Fruit fly (Drosophila melanogaster) whole organism, pupa: Measurements from ENCODE around the gene Polr2M.
A peak's percentile ranks its signal among the peaks of the same experiment; 100 is the strongest.

ENCODE experiments used
- CG10348 ChIP-seq: fragments of 200-800 bp; sonication (Bioruptor generic); IDR thresholded peaks from 2 replicates; pipeline ENCODE4 v1.3.6; 2022; ENCODE audit warnings: missing biosample characterization, missing genetic modification characterization
- CG12605 ChIP-seq: fragments of 200-800 bp; sonication (Bioruptor generic); IDR thresholded peaks from 2 replicates; pipeline ENCODE4 v1.3.6; 2022; ENCODE audit warnings: missing biosample characterization, missing genetic modification characterization
- CG13204 ChIP-seq: fragments of 200-800 bp; sonication (Bioruptor generic); optimal IDR thresholded peaks from 2 replicates; lab custom pipeline; 2018; ENCODE audit warnings: missing biosample characterization, mild to moderate bottlenecking, missing genetic modification characterization, moderate library complexity
- CG14655 ChIP-seq: fragments of 200-800 bp; sonication (Bioruptor generic); optimal IDR thresholded peaks from 3 replicates; lab custom pipeline; 2017; ENCODE audit warnings: mild to moderate bottlenecking, missing biosample characterization, missing genetic modification reagents, missing genetic modification characterization
- CG15710 ChIP-seq: fragments of 200-800 bp; sonication (Bioruptor generic); optimal IDR thresholded peaks from 2 replicates; lab custom pipeline; 2018; ENCODE audit warnings: missing biosample characterization, mild to moderate bottlenecking, missing genetic modification characterization, moderate library complexity
- CG17806 ChIP-seq: fragments of 200-800 bp; sonication (Bioruptor generic); optimal IDR thresholded peaks from 2 replicates; lab custom pipeline; 2018; ENCODE audit warnings: missing biosample characterization, mild to moderate bottlenecking, missing genetic modification characterization, moderate library complexity
- CG32121 ChIP-seq: fragments of 200-800 bp; sonication (Bioruptor generic); IDR thresholded peaks from 2 replicates; pipeline ENCODE4 v1.3.6; 2022; ENCODE audit warnings: missing biosample characterization, missing genetic modification characterization
- CG34367 ChIP-seq: fragments of 200-800 bp; sonication (Bioruptor generic); optimal IDR thresholded peaks from 2 replicates; lab custom pipeline; 2018; ENCODE audit warnings: missing biosample characterization, mild to moderate bottlenecking, missing genetic modification characterization
- CG4496 ChIP-seq: fragments of 200-800 bp; sonication (Bioruptor generic); IDR thresholded peaks from 3 replicates; pipeline ENCODE4 v1.3.6; 2022; ENCODE audit warnings: missing biosample characterization, missing genetic modification characterization
- CG8159 ChIP-seq: fragments of 200-800 bp; sonication (Bioruptor generic); optimal IDR thresholded peaks from 3 replicates; lab custom pipeline; 2018; ENCODE audit warnings: missing biosample characterization, mild to moderate bottlenecking, missing genetic modification characterization, moderate library complexity
- CG8301 ChIP-seq: fragments of 200-800 bp; sonication (Bioruptor generic); optimal IDR thresholded peaks from 2 replicates; lab custom pipeline; 2018; ENCODE audit warnings: missing biosample characterization, mild to moderate bottlenecking, missing genetic modification characterization
- CG9948 ChIP-seq: fragments of 200-800 bp; sonication (Bioruptor generic); optimal IDR thresholded peaks from 2 replicates; lab custom pipeline; 2018; ENCODE audit warnings: missing biosample characterization, mild to moderate bottlenecking, missing genetic modification characterization, moderate library complexity
- D1 ChIP-seq: fragments of 200-800 bp; sonication (Bioruptor generic); optimal IDR thresholded peaks from 2 replicates; lab custom pipeline; 2018; ENCODE audit warnings: missing biosample characterization, mild to moderate bottlenecking, missing genetic modification characterization, moderate library complexity
- EcR ChIP-seq: fragments of 200-800 bp; sonication (Bioruptor generic); optimal IDR thresholded peaks from 3 replicates; lab custom pipeline; 2019; ENCODE audit warnings: missing biosample characterization, missing genetic modification characterization, mild to moderate bottlenecking, moderate library complexity, missing genetic modification reagents
- Ets98B ChIP-seq: fragments of 200-800 bp; sonication (Bioruptor generic); IDR thresholded peaks from 2 replicates; pipeline ENCODE4 v1.3.6; 2022; ENCODE audit warnings: missing biosample characterization, missing genetic modification characterization
- Pif1A ChIP-seq: fragments of 200-800 bp; sonication (Bioruptor generic); optimal IDR thresholded peaks from 3 replicates; lab custom pipeline; 2016; ENCODE audit warnings: missing biosample characterization, missing genetic modification characterization
- Pif1B ChIP-seq: fragments of 200-800 bp; sonication (Bioruptor generic); optimal IDR thresholded peaks from 3 replicates; lab custom pipeline; 2016; ENCODE audit warnings: missing biosample characterization, missing genetic modification characterization
- Snoo ChIP-seq: fragments of 200-800 bp; sonication (Bioruptor generic); optimal IDR thresholded peaks from 3 replicates; lab custom pipeline; 2017; ENCODE audit warnings: missing biosample characterization, mild to moderate bottlenecking, missing genetic modification characterization, inconsistent platforms
- fd96Ca ChIP-seq: fragments of 200-800 bp; sonication (Bioruptor generic); IDR thresholded peaks from 3 replicates; pipeline ENCODE4 v1.3.6; 2022; ENCODE audit warnings: missing biosample characterization, missing genetic modification characterization
- gl ChIP-seq: fragments of 200-800 bp; sonication (Bioruptor generic); optimal IDR thresholded peaks from 2 replicates; lab custom pipeline; 2018; ENCODE audit warnings: missing biosample characterization, mild to moderate bottlenecking, missing genetic modification characterization
- rn ChIP-seq: fragments of 200-800 bp; sonication (Bioruptor generic); IDR thresholded peaks from 2 replicates; pipeline ENCODE4 v1.3.6; 2022; ENCODE audit warnings: missing biosample characterization, missing genetic modification characterization

Gene Polr2M

DNA sequence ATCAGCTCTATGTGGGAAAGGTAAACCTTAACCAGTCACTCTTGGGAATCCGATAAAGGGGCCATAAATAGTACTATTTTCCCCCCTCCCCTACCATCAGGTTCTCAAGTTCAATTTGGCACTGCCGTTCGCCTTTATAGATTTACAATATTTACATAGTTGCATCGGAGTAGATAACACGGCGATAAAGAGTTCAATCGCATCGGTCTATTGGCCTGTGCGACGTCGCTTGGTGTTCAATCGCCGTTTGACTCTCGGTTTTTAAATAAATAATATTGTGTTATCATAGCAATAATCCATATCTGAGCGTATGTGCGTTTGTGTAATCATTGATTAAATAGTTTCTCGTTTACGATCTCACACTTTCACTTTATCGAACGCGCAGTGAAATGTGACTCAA lies 20.8 kb downstream of the Polr2M start:
- no peak for TF ChIP-seq CG8159
- no peak for TF ChIP-seq D1
- no peak for TF ChIP-seq CG8301 (tag; lab: Kevin White, UChicago)
- TF ChIP-seq CG10348 (GFP tag; lab: Robert Waterston, UW), result no peak
- no peak for TF ChIP-seq gl (tag; lab: Kevin White, UChicago)
- no peak for TF ChIP-seq rn (GFP tag; lab: Robert Waterston, UW)
- TF ChIP-seq Pif1A, result no peak
- no peak for TF ChIP-seq Pif1B
- TF ChIP-seq CG12605, result no peak
- no peak for TF ChIP-seq CG13204 (GFP tag; lab: Kevin White, UChicago)
- TF ChIP-seq EcR (GFP tag; lab: Kevin White, UChicago), result no peak
- TF ChIP-seq CG14655 (GFP tag; lab: Kevin White, UChicago), result no peak
- TF ChIP-seq CG4496 (GFP tag; lab: Robert Waterston, UW), result no peak
- TF ChIP-seq CG32121, result no peak
- TF ChIP-seq fd96Ca, result no peak
- no peak for TF ChIP-seq CG17806 (tag; lab: Kevin White, UChicago)
- no peak for TF ChIP-seq CG34367 (tag; lab: Kevin White, UChicago)
- no peak for TF ChIP-seq CG15710
- TF ChIP-seq CG9948, result no peak
- no peak for TF ChIP-seq Snoo

DNA sequence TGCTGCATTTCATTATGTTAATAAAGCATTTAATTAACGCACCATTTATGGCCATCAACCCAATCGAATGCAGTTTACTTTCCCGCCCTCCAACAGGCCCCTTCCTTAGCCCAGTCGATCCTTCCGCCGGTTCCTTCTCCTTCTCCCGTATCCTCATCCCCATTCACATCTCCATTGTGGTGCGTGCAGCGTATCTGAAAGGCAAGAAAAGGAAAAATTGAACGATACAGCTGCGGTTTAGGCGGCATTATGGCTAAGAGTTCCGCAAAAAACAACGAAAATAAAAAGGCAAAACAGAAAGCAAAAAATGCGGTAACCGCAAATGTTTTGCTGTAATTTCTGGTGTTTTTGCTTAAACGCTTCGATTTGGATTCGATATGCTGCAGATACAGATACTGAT lies 24.7 kb downstream of the Polr2M start:
- TF ChIP-seq D1 (no peak), Ets98B (GFP tag; lab: Robert Waterston, UW) (no peak), CG34367 (tag; lab: Kevin White, UChicago) (no peak), CG9948 (no peak), rn (GFP tag; lab: Robert Waterston, UW) (no peak), CG13204 (GFP tag; lab: Kevin White, UChicago) (peak; percentile 61), CG12605 (no peak), EcR (GFP tag; lab: Kevin White, UChicago) (no peak), Pif1A (no peak), Pif1B (no peak), CG17806 (tag; lab: Kevin White, UChicago) (no peak), gl (tag; lab: Kevin White, UChicago) (peak; percentile 23), CG15710 (no peak)

- TF ChIP-seq D1, result no peak
- peak; percentile 41; the same call in 1 of the 2 replicates for TF ChIP-seq CG12605
- TF ChIP-seq Snoo, result peak; percentile 20
- peak; percentile 50 for TF ChIP-seq Ets98B (GFP tag; lab: Robert Waterston, UW)
- TF ChIP-seq CG14655 (GFP tag; lab: Kevin White, UChicago), result peak; percentile 82
- peak; percentile 29 for TF ChIP-seq gl (tag; lab: Kevin White, UChicago)
- peak; percentile 61 for TF ChIP-seq CG9948
- TF ChIP-seq fd96Ca, result peak; percentile 81
- TF ChIP-seq CG34367 (tag; lab: Kevin White, UChicago), result peak; percentile 49
- TF ChIP-seq CG13204 (GFP tag; lab: Kevin White, UChicago), result no peak
- TF ChIP-seq CG4496 (GFP tag; lab: Robert Waterston, UW), result peak; percentile 76
- TF ChIP-seq Pif1A, result peak; percentile 37
- peak; percentile 66 for TF ChIP-seq CG17806 (tag; lab: Kevin White, UChicago)
- peak; percentile 50 for TF ChIP-seq CG32121
- peak; percentile 32; the same call in 1 of the 2 replicates for TF ChIP-seq rn (GFP tag; lab: Robert Waterston, UW)
- TF ChIP-seq Pif1B, result peak; percentile 25
- no peak for TF ChIP-seq CG10348 (GFP tag; lab: Robert Waterston, UW)
- peak; percentile 66 for TF ChIP-seq CG15710
- TF ChIP-seq CG8301 (tag; lab: Kevin White, UChicago), result peak; percentile 77
- peak; percentile 55 for TF ChIP-seq CG8159
- no peak for TF ChIP-seq EcR (GFP tag; lab: Kevin White, UChicago)
- TF ChIP-seq, all 21 proteins: peak for 17
These were observed 26.0 kb downstream of the Polr2M start for dm6 chr3R:19255255-19255654.

DNA sequence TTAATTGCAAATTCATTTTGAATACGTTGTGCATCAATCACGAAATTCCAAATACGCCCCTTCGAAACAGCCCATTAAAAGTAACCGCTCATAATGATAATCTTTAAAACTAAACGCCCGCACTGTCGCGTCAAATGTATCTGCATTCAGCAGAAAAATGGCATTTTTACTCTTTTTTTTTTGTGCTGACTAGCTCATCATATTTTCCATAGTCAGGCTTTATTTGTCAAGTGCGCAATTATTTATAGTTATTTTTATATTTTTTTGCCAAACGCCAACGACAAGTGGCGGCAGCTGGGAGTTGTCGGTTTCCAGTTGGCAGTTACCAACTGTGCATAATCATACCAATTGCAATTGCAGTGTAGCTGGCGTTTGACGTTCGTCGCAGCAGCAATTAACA lies 27.2 kb downstream of the Polr2M start, which contains the start of gene CG14280:
Gene CG14280, plus strand, starts transcription at position 301 of the 400 bp plus-strand sequence.
- TF ChIP-seq CG9948 (no peak), CG17806 (tag; lab: Kevin White, UChicago) (no peak), CG15710 (no peak), CG32121 (no peak), CG12605 (no peak), CG8301 (tag; lab: Kevin White, UChicago) (no peak), CG34367 (tag; lab: Kevin White, UChicago) (no peak), Pif1A (no peak), fd96Ca (no peak)

DNA sequence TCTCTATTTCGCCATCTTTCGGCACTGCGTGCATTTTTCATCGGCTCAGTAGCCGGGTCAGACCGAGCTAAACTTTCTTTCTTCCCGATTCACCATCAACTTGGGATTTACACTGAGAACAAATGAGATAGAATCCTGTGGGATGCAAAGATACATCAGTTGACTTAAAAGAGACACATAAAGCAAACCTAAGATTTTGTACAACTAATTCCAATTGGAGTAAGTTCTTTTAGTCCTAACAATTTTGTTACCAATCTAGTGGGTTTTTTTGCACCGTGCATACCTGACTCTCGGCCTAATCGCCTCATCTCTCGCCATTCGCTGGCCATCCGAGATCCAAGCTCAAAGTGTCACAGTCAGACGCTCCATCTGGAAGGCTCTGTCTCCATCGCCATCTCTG lies 35.5 kb downstream of the Polr2M start:
- TF ChIP-seq CG14655 (GFP tag; lab: Kevin White, UChicago) (peak; percentile 62), CG9948 (no peak), D1 (no peak), gl (tag; lab: Kevin White, UChicago) (no peak), Ets98B (GFP tag; lab: Robert Waterston, UW) (peak; percentile 33; the same call in 1 of the 2 replicates), CG4496 (GFP tag; lab: Robert Waterston, UW) (peak; percentile 54; the same call in 2 of the 3 replicates), CG12605 (no peak), CG13204 (GFP tag; lab: Kevin White, UChicago) (no peak), rn (GFP tag; lab: Robert Waterston, UW) (no peak), EcR (GFP tag; lab: Kevin White, UChicago) (no peak), fd96Ca (peak; percentile 67; the same call in 2 of the 3 replicates), CG15710 (no peak), Pif1B (no peak), CG32121 (no peak), CG8301 (tag; lab: Kevin White, UChicago) (peak; percentile 60), Snoo (no peak), Pif1A (peak; percentile 39), CG17806 (tag; lab: Kevin White, UChicago) (no peak)
- TF ChIP-seq, all 21 proteins: peak for 6

dm6 chr3R:19271125-19271524 lies 41.9 kb downstream of the Polr2M start:
- TF ChIP-seq CG14655 (GFP tag; lab: Kevin White, UChicago) (no peak), Snoo (no peak), gl (tag; lab: Kevin White, UChicago) (no peak), CG17806 (tag; lab: Kevin White, UChicago) (no peak), fd96Ca (no peak), CG10348 (GFP tag; lab: Robert Waterston, UW) (no peak), CG9948 (no peak), CG8159 (no peak), EcR (GFP tag; lab: Kevin White, UChicago) (no peak), Pif1B (no peak), Pif1A (no peak), CG34367 (tag; lab: Kevin White, UChicago) (no peak), CG13204 (GFP tag; lab: Kevin White, UChicago) (no peak), CG32121 (no peak), rn (GFP tag; lab: Robert Waterston, UW) (no peak), CG12605 (no peak), CG8301 (tag; lab: Kevin White, UChicago) (no peak)
